Worm (Caenorhabditis elegans): Measurements from ENCODE around the gene ttll-12.

- TF ChIP-seq nhr-6 (tag; optimal IDR thresholded peaks at IDR 0.05): no peak
- TF ChIP-seq lin-11 (tag; optimal IDR thresholded peaks at IDR 0.05): no peak
- TF ChIP-seq R02D3.7 (tag; optimal IDR thresholded peaks at IDR 0.05): no peak
Observed at ce11 chrII:9343955-9344354, 5.2 kb downstream of the ttll-12 start.
